Worm (Caenorhabditis elegans): Measurements from ENCODE around the gene msd-2.
"Not testable (repeated sequence)": the region's sequence is repeated elsewhere in the genome, so short reads cannot be mapped to it uniquely, and the experiment has no call there.

Gene msd-2

DNA sequence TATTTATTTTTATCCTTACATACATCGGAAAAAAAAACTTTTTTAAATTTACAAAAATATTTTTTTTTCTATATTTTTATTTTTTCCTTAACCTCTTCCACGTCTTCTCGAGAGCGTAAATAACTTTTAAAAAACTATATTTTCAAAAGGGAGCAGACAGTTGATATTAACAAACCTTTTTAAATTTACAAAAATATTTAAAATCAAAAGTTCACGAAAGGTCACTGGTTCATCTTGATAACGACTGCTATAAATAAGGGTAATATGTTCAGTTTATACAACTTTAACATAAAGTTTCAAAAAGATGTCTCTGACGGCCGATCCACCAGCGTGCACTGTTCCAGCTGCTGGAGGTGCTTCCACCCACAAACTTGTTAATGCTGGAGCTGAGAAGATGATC, at the start of gene msd-2, which contains the start of gene F44D12.16:
Gene msd-2, plus strand, starts transcription at position 305 of the 400 bp plus-strand sequence.
Gene F44D12.16, plus strand, starts transcription at position 301 of the 400 bp plus-strand sequence.
- TF ChIP-seq mcd-1 (GFP tag; IDR thresholded peaks at IDR 0.05); B0019.2 (GFP tag; conservative IDR thresholded peaks at IDR 0.05); chd-7 (tag; optimal IDR thresholded peaks at IDR 0.05): not testable (repeated sequence)

DNA sequence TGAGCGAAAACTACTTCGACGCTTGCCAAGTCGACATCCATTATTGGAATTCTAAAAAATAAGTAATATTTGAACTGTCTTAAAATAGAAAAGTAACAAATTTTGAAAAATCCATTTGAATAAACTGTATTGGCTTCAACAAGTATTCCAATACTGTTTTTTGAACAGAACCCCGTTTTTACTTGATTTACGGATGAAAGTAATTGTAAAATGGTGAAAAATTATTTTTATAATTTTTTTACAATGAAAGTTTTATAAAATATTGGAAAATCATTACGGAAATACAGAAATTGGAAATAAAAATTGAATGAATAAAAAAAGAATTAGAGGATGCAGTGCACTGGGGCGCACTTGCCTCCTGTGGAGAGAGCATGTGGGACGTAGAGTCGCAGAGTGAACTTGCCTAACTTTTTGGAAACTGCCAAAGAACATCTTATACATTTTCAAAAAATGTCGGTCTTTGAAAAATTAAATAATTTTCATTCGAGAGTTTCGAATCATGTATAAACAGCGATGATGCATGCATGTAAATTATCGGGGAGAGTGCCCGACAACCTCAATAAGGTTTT, 46.6 kb upstream of the msd-2 start, which contains the start of gene rrp-1:
Gene rrp-1, minus strand, starts transcription at position 51 of the 569 bp plus-strand sequence.
- TF ChIP-seq rcor-1 (GFP tag; IDR thresholded peaks at IDR 0.05) (no peak), hmg-1.2 (GFP tag; IDR thresholded peaks at IDR 0.05) (peak; percentile 87), ztf-25 (GFP tag; IDR thresholded peaks at IDR 0.05) (no peak), mcd-1 (GFP tag; IDR thresholded peaks at IDR 0.05) (peak; percentile 36; the same call in 1 of the 2 replicates)

DNA sequence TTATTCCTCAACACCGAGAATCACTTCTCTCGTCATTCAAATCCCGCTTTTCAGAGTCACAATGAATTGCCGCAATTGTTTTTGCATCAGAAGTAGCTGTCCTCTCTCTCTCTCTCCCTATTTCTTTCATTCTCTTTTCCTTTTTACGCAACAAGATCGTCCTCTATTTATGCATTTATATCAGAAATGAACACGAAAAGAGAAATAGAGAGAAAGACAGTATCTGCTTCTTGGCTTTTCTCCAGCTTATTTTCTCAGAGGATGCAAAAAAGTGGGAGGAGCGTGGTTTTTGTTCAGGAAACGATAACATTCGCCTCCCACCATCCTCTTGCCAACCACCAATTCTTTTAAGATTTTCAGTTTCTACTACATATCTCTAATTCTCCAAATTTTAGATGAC, 46.0 kb upstream of the msd-2 start, which contains the start of gene mam-2:
Gene mam-2, plus strand, starts transcription at position 301 of the 400 bp plus-strand sequence.
- no peak for TF ChIP-seq F10E7.11 (tag; optimal IDR thresholded peaks at IDR 0.05)
- TF ChIP-seq ztf-18 (tag; optimal IDR thresholded peaks at IDR 0.05) = no peak
- no peak for TF ChIP-seq Y53F4B.3 (GFP tag; IDR thresholded peaks at IDR 0.05)
- no peak for TF ChIP-seq madf-6 (GFP tag; IDR thresholded peaks at IDR 0.05)
- no peak for TF ChIP-seq repo-1 (tag; optimal IDR thresholded peaks at IDR 0.05)
- TF ChIP-seq snpc-4 (GFP tag; optimal IDR thresholded peaks at IDR 0.05) = no peak
- no peak for TF ChIP-seq snpc-4 (tag; optimal IDR thresholded peaks at IDR 0.05)
- TF ChIP-seq egl-18 (GFP tag; IDR thresholded peaks at IDR 0.05) = no peak
- no peak for TF ChIP-seq ceh-79 (tag; optimal IDR thresholded peaks at IDR 0.05)

DNA sequence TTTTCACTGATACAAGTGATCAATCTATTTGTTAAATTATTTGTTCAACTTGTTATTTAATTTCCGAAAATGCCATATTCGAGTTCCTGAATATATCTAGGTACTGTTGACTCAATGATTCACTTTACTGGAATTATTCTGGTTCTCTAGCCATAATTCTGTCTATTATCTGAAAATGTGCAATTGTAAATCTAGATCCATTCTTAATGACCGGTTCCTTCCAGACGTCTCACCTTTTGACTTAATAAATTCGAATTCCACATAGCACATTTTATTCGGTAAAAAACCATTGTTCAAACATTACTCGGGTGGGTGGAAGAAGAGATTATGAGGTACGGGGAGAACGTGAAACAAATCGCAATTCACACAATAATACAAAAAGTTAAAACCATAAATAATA, 39.5 kb upstream of the msd-2 start:
- TF ChIP-seq cebp-1 (GFP tag; IDR thresholded peaks at IDR 0.05) (no peak), cebp-1 (tag; optimal IDR thresholded peaks at IDR 0.05) (peak; percentile 26), ceh-91 (GFP tag; IDR thresholded peaks at IDR 0.05) (0 out of 2 replicates have a peak, but pooled peaks have one; percentile 9), Y95B8A.8 (GFP tag; IDR thresholded peaks at IDR 0.05) (no peak), fkh-3 (tag; optimal IDR thresholded peaks at IDR 0.05) (no peak), lin-54 (GFP tag; optimal IDR thresholded peaks at IDR 0.05) (peak; percentile 5), ama-1 (optimal IDR thresholded peaks at IDR 0.05) (no peak), ama-1 (GFP tag; optimal IDR thresholded peaks at IDR 0.05) (peak in 1 of 2 experiments; percentile 23), hrde-1 (tag; optimal IDR thresholded peaks at IDR 0.05; ENCODE audit: borderline replicate concordance) (peak; percentile 57), ztf-26 (tag; optimal IDR thresholded peaks at IDR 0.05) (no peak), him-1 (tag; optimal IDR thresholded peaks at IDR 0.05) (peak; percentile 43), snpc-1.3 (tag; optimal IDR thresholded peaks at IDR 0.05; ENCODE audit: insufficient read depth) (no peak), B0336.3 (GFP tag; IDR thresholded peaks at IDR 0.05) (peak; percentile 70), pbrm-1 (GFP tag; IDR thresholded peaks at IDR 0.05) (0 out of 2 replicates have a peak, but pooled peaks have one; percentile 26), let-607 (tag; optimal IDR thresholded peaks at IDR 0.05) (no peak), snpc-3.4 (tag; optimal IDR thresholded peaks at IDR 0.05) (no peak), ZK185.1 (tag; optimal IDR thresholded peaks at IDR 0.05; ENCODE audit: poor library complexity, severe bottlenecking) (no peak), madf-6 (GFP tag; IDR thresholded peaks at IDR 0.05) (peak; percentile 41; the same call in 1 of the 2 replicates), Y67H2A.10 (GFP tag; conservative IDR thresholded peaks at IDR 0.05) (no peak), hmg-1.2 (GFP tag; IDR thresholded peaks at IDR 0.05) (peak; percentile 9; the same call in 1 of the 2 replicates), nhr-179 (tag; optimal IDR thresholded peaks at IDR 0.05) (no peak), tbp1 (GFP tag; optimal IDR thresholded peaks at IDR 0.05) (peak; percentile 10), Y53G8AR.9 (GFP tag; conservative IDR thresholded peaks at IDR 0.05) (no peak; the same call in 1 of the 2 replicates), madf-3 (GFP tag; IDR thresholded peaks at IDR 0.05) (peak; percentile 52; the same call in 1 of the 2 replicates), ceh-100 (GFP tag; IDR thresholded peaks at IDR 0.05) (peak; percentile 10; the same call in 1 of the 2 replicates), ekl-4 (GFP tag; IDR thresholded peaks at IDR 0.05) (no peak), nfyb-1 (GFP tag; IDR thresholded peaks at IDR 0.05) (peak; percentile 37; the same call in 1 of the 2 replicates), F23B12.7 (tag; optimal IDR thresholded peaks at IDR 0.05; ENCODE audit: insufficient read depth) (no peak), tlf-1 (GFP tag; optimal IDR thresholded peaks at IDR 0.05) (peak; percentile 36)

Data from whole organism, young adult.